Fruit fly (Drosophila melanogaster): ENCODE data around the gene cyst.
A peak's percentile ranks its signal among the peaks of the same experiment; 100 is the strongest.

cyst gene

DNA sequence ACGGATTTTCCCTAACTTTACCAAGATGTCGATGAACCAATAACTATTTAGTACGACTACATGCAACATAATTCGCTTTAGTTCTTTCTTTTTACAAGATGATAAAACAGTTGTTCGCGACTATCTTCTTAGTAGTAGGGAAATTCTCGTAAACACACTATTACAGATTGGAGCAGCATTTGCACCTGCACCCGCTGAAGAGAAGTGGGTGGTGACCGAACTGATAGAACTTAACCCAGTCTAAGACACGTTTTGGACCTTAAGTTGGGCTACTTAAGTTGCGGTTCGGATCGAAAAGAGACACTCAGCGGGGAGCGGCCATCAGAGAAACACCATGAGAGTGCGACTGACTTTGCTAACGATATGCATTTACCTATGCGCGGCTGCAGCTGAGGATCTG lies 21.4 kb downstream of the cyst start, which contains the start of gene CG13083:
CG13083 (plus strand) TSS at position 301 of the 400 bp plus-strand sequence.
- TF ChIP-seq Hr83 (GFP tag; optimal IDR thresholded peaks at IDR 0.05; ENCODE audit: poor library complexity, severe bottlenecking) = no peak
- no peak for TF ChIP-seq tai (GFP tag; optimal IDR thresholded peaks at IDR 0.05)
- TF ChIP-seq OdsH (GFP tag; optimal IDR thresholded peaks at IDR 0.05) = no peak
- TF ChIP-seq rgr (GFP tag; optimal IDR thresholded peaks at IDR 0.05) = no peak
- no peak for TF ChIP-seq dl (GFP tag; optimal IDR thresholded peaks at IDR 0.05; ENCODE audit: insufficient read depth in 1 of 2, partially characterized antibody in 2 of 2)
- TF ChIP-seq Jra (GFP tag; optimal IDR thresholded peaks at IDR 0.05) = no peak
- no peak for TF ChIP-seq sv (GFP tag; optimal IDR thresholded peaks at IDR 0.05)
- TF ChIP-seq Dfd (GFP tag; optimal IDR thresholded peaks at IDR 0.05) = no peak
- no peak for TF ChIP-seq Hnf4 (GFP tag; optimal IDR thresholded peaks at IDR 0.05)
- no peak for TF ChIP-seq HLH106 (tag; optimal IDR thresholded peaks at IDR 0.05)
- no peak for TF ChIP-seq jim (GFP tag; optimal IDR thresholded peaks at IDR 0.05)
- no peak for TF ChIP-seq Sp1 (GFP tag; optimal IDR thresholded peaks at IDR 0.05)
- TF ChIP-seq psq (GFP tag; optimal IDR thresholded peaks at IDR 0.05) = no peak
- no peak for TF ChIP-seq pan (optimal IDR thresholded peaks at IDR 0.05)

- TF ChIP-seq usp (GFP tag; optimal IDR thresholded peaks at IDR 0.05) = no peak
- no peak for TF ChIP-seq Dfd (GFP tag; optimal IDR thresholded peaks at IDR 0.05)
- TF ChIP-seq Hnf4 (GFP tag; optimal IDR thresholded peaks at IDR 0.05) = no peak
- no peak for TF ChIP-seq Rel (GFP tag; optimal IDR thresholded peaks at IDR 0.05)
- no peak for TF ChIP-seq Rel (tag; optimal IDR thresholded peaks at IDR 0.05)
- no peak for TF ChIP-seq tai (GFP tag; optimal IDR thresholded peaks at IDR 0.05)
- TF ChIP-seq HLH106 (tag; optimal IDR thresholded peaks at IDR 0.05) = no peak
- TF ChIP-seq foxo (GFP tag; optimal IDR thresholded peaks at IDR 0.05) = no peak
- no peak for TF ChIP-seq dsf (GFP tag; optimal IDR thresholded peaks at IDR 0.05; ENCODE audit: borderline replicate concordance)
- no peak for TF ChIP-seq Hr78 (GFP tag; optimal IDR thresholded peaks at IDR 0.05)
- TF ChIP-seq CG32264 (GFP tag; optimal IDR thresholded peaks at IDR 0.05) = no peak
- TF ChIP-seq Dif (GFP tag; optimal IDR thresholded peaks at IDR 0.05; ENCODE audit: partially characterized antibody) = no peak
- TF ChIP-seq fru (GFP tag; optimal IDR thresholded peaks at IDR 0.05) = no peak
Measured at dm6 chr2L:19484539-19484938, 24.0 kb downstream of the cyst start, which contains the start of the genes CG10195 and CG13084. Gene CG10195 (minus strand): TSS chr2L:19484705. Gene CG13084 (plus strand): TSS chr2L:19484930.

DNA sequence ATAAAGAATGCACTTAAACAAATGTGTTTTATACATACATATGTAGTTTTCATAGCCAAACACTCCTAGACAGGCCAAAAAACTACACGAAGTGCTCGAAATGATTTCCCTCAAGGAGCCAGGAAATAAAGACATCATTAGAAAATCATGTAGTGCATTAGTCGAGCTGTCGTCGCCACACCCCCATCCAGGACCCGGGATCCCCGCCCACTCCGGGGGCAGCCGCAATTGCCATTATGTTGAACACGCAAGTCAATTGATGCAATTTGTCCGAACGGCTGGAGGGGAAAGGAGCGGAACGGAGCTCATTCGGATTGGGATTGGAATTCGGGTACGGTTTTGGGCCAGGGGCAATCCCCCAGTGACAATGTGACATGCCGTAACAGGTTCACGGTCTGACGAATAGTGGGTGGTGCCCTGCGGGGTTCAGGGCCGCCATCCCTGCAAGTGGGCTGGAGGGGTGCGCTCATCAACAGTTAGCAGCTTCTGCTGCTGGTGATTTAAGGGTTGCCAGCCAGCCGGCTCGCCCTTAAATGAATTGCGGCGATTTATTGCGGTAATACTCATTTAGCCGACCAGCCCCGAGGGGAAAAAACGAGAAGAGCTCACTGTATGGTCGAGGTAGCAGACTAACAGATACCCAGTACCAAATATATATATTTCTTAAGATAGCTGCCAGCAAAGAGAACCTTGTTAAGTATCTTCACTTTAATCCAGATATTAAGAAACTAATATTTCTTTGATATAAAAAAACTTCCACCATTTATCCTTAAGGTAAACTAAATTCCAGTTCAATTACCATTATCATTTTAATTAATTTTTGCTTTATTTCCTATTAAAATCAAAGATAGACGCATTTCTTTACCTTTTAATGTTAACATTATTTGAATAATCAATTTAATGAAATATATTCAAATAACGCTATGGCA lies 27.9 kb downstream of the cyst start:
- TF ChIP-seq Hr78 (GFP tag; optimal IDR thresholded peaks at IDR 0.05) (no peak), OdsH (GFP tag; optimal IDR thresholded peaks at IDR 0.05) (no peak), CrebA (GFP tag; optimal IDR thresholded peaks at IDR 0.05; ENCODE audit: borderline replicate concordance) (no peak), Dfd (GFP tag; optimal IDR thresholded peaks at IDR 0.05) (peak; percentile 95)

dm6 chr2L:19479249-19479984 lies 29.1 kb downstream of the cyst start:
- no peak for TF ChIP-seq brk (GFP tag; optimal IDR thresholded peaks at IDR 0.05)
- TF ChIP-seq rgr (GFP tag; optimal IDR thresholded peaks at IDR 0.05) = no peak
- no peak for TF ChIP-seq Sp1 (GFP tag; optimal IDR thresholded peaks at IDR 0.05)

DNA sequence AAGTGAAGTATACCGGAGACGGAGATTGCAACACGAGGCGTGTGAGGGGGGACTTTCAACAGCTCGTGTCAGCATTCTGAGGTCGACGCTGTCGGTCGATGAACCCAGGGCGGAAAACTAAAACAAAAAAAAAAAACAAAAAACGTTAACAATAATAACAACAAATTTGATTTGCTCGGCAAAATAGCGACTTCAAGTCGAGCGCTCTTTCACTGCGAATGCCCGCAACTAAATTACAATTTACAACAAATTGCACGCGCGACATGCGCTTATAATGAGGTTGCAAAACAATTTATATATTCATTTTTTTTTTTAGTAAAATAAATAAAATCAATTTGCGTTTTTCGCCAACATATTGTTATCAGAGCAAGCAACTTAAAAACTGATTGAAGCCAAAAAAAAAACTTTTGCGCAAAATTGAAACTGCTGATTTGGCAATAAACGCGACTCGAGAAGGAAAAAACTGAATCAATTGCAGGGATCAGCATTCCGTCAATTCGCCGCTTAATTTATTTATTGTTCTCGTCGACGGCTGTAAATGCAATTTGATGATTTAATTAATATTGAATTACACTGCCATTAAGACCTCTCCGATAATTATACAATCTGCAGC lies 35.1 kb downstream of the cyst start:
- TF ChIP-seq Mio (GFP tag; optimal IDR thresholded peaks at IDR 0.05) = no peak

- TF ChIP-seq CrebA (GFP tag; optimal IDR thresholded peaks at IDR 0.05; ENCODE audit: borderline replicate concordance) = no peak
- no peak for TF ChIP-seq usp (GFP tag; optimal IDR thresholded peaks at IDR 0.05)
- TF ChIP-seq sage (GFP tag; optimal IDR thresholded peaks at IDR 0.05) = no peak
- TF ChIP-seq h (GFP tag; optimal IDR thresholded peaks at IDR 0.05) = no peak
- no peak for TF ChIP-seq tai (GFP tag; optimal IDR thresholded peaks at IDR 0.05)
- no peak for TF ChIP-seq dmrt93B (GFP tag; optimal IDR thresholded peaks at IDR 0.05)
- no peak for TF ChIP-seq Myc (optimal IDR thresholded peaks at IDR 0.05)
- no peak for TF ChIP-seq br (GFP tag; optimal IDR thresholded peaks at IDR 0.05)
- TF ChIP-seq Hr78 (GFP tag; optimal IDR thresholded peaks at IDR 0.05) = no peak
- TF ChIP-seq Hr83 (GFP tag; optimal IDR thresholded peaks at IDR 0.05; ENCODE audit: poor library complexity, severe bottlenecking) = no peak
- no peak for TF ChIP-seq sv (GFP tag; optimal IDR thresholded peaks at IDR 0.05)
- TF ChIP-seq GATAd (GFP tag; optimal IDR thresholded peaks at IDR 0.05) = no peak
- no peak for TF ChIP-seq fru (GFP tag; optimal IDR thresholded peaks at IDR 0.05)
- no peak for TF ChIP-seq woc (GFP tag; optimal IDR thresholded peaks at IDR 0.05)
- no peak for TF ChIP-seq dl (GFP tag; optimal IDR thresholded peaks at IDR 0.05; ENCODE audit: insufficient read depth in 1 of 2, partially characterized antibody in 2 of 2)
Measured at dm6 chr2L:19472256-19472655, 36.3 kb downstream of the cyst start.

Measured in whole organism, wandering third instar larva.